Fruit fly (Drosophila melanogaster) whole organism, pupa: ENCODE data around the gene CG42269.

Experiments used
- CG17806 ChIP-seq: fragments of 200-800 bp; sonication (Bioruptor generic); optimal IDR thresholded peaks from 2 replicates; lab custom pipeline; 2018; ENCODE audit warnings: missing biosample characterization, mild to moderate bottlenecking, missing genetic modification characterization, moderate library complexity
- CG32121 ChIP-seq: fragments of 200-800 bp; sonication (Bioruptor generic); IDR thresholded peaks from 2 replicates; pipeline ENCODE4 v1.3.6; 2022; ENCODE audit warnings: missing biosample characterization, missing genetic modification characterization
- CG34367 ChIP-seq: fragments of 200-800 bp; sonication (Bioruptor generic); optimal IDR thresholded peaks from 2 replicates; lab custom pipeline; 2018; ENCODE audit warnings: missing biosample characterization, mild to moderate bottlenecking, missing genetic modification characterization
- CG4496 ChIP-seq: fragments of 200-800 bp; sonication (Bioruptor generic); IDR thresholded peaks from 3 replicates; pipeline ENCODE4 v1.3.6; 2022; ENCODE audit warnings: missing biosample characterization, missing genetic modification characterization
- CG8159 ChIP-seq: fragments of 200-800 bp; sonication (Bioruptor generic); optimal IDR thresholded peaks from 3 replicates; lab custom pipeline; 2018; ENCODE audit warnings: missing biosample characterization, mild to moderate bottlenecking, missing genetic modification characterization, moderate library complexity
- CG9948 ChIP-seq: fragments of 200-800 bp; sonication (Bioruptor generic); optimal IDR thresholded peaks from 2 replicates; lab custom pipeline; 2018; ENCODE audit warnings: missing biosample characterization, mild to moderate bottlenecking, missing genetic modification characterization, moderate library complexity
- rn ChIP-seq: fragments of 200-800 bp; sonication (Bioruptor generic); IDR thresholded peaks from 2 replicates; pipeline ENCODE4 v1.3.6; 2022; ENCODE audit warnings: missing biosample characterization, missing genetic modification characterization

dm6 chr3L:6068178-6068577 is 2.1 kb downstream of the CG42269 start:
- TF ChIP-seq CG34367 (tag; lab: Kevin White, UChicago) (no peak), CG17806 (tag; lab: Kevin White, UChicago) (no peak), CG4496 (GFP tag; lab: Robert Waterston, UW) (no peak), CG9948 (tag; lab: Kevin White, UChicago) (no peak), CG32121 (GFP tag; lab: Robert Waterston, UW) (no peak), CG8159 (no peak), rn (GFP tag; lab: Robert Waterston, UW) (no peak)
